Fruit fly (Drosophila melanogaster): Measurements from ENCODE around the gene CG7201.

dm6 chr3L:8325559-8325958, 30.4 kb upstream of the CG7201 start, which contains the start of gene CG34461:
- TF ChIP-seq dmrt11E (tag; optimal IDR thresholded peaks at IDR 0.05) (no peak), kay (GFP tag; optimal IDR thresholded peaks at IDR 0.05) (no peak), mam (GFP tag; optimal IDR thresholded peaks at IDR 0.05) (no peak)

Measured in whole organism, embryonic.